Fruit fly (Drosophila melanogaster): Measurements from ENCODE around the gene CG13901.
A peak's percentile ranks its signal among the peaks of the same experiment; 100 is the strongest.

CG13901 gene

DNA sequence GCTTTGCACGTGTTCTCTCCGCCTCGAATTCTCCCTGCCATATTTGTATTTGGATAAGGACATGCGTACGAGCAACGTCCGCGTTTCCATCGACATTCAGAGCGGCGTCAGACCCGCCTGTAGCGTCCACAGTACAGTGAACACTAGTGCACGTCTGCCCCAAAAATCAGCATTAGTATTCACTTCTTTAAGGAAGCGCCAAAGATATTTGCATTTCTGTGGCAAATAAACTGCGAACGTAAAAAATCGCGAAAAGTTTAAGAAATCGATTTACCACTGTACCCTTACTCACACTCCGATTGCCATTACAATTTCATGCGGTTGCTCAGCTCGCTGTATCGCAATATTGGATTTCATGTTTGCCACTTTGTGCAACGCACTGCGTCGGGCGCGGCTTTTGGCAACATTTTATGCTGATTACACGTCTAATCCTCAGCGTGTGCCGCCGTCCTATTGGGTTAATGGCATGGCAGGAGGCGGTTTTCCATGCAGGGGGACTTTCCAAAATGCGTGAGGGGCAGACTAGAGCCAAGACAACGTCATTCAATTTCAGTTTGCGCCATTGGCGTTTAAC lies 34.8 kb downstream of the CG13901 start (continued):
- peak; percentile 74 for TF ChIP-seq Mes4 (GFP tag; optimal IDR thresholded peaks at IDR 0.05)
- no peak for TF ChIP-seq cad (GFP tag; optimal IDR thresholded peaks at IDR 0.05)
- peak; percentile 82 for TF ChIP-seq CG8290 (GFP tag; optimal IDR thresholded peaks at IDR 0.05)
- peak; percentile 25 to 98 for TF ChIP-seq CG8290 (tag; optimal IDR thresholded peaks at IDR 0.05)
- peak; percentile 67; the same call in 1 of the 2 replicates for TF ChIP-seq cas (GFP tag; IDR thresholded peaks at IDR 0.05)
- TF ChIP-seq lov (optimal IDR thresholded peaks at IDR 0.05), result no peak
- peak; percentile 93 for TF ChIP-seq lov (GFP tag; IDR thresholded peaks at IDR 0.05)
- no peak for TF ChIP-seq D (optimal IDR thresholded peaks at IDR 0.05)
- peak; percentile 79 for TF ChIP-seq D (GFP tag; optimal IDR thresholded peaks at IDR 0.05)
- TF ChIP-seq Aef1 (GFP tag; IDR thresholded peaks at IDR 0.05), result peak; percentile 90
- peak; percentile 80 for TF ChIP-seq Hr3 (GFP tag; optimal IDR thresholded peaks at IDR 0.05)
- peak; percentile 67 for TF ChIP-seq nau (GFP tag; optimal IDR thresholded peaks at IDR 0.05)
- peak; percentile 85 for TF ChIP-seq CG2712 (tag; optimal IDR thresholded peaks at IDR 0.05)
- peak; percentile 59; the same call in 1 of the 2 replicates for TF ChIP-seq E2f2 (GFP tag; IDR thresholded peaks at IDR 0.05)
- peak; percentile 87 for TF ChIP-seq slp2 (GFP tag; optimal IDR thresholded peaks at IDR 0.05)
- TF ChIP-seq CG10959 (GFP tag; IDR thresholded peaks at IDR 0.05), result peak; percentile 92
- peak; percentile 91 for TF ChIP-seq Hsf (GFP tag; optimal IDR thresholded peaks at IDR 0.05)
- no peak for TF ChIP-seq Sin3A (optimal IDR thresholded peaks at IDR 0.05)
- TF ChIP-seq so (GFP tag; IDR thresholded peaks at IDR 0.05), result peak; percentile 91
- TF ChIP-seq row (GFP tag; IDR thresholded peaks at IDR 0.05), result peak; percentile 96
- no peak for TF ChIP-seq HLH4C (GFP tag; IDR thresholded peaks at IDR 0.05; ENCODE audit: partially characterized antibody)
- no peak for TF ChIP-seq br (optimal IDR thresholded peaks at IDR 0.05)
- peak; percentile 88 for TF ChIP-seq CG1024 (GFP tag; IDR thresholded peaks at IDR 0.05)
- no peak for TF ChIP-seq gfzf (GFP tag; optimal IDR thresholded peaks at IDR 0.05)
- peak; percentile 69 for TF ChIP-seq CG10267 (tag; optimal IDR thresholded peaks at IDR 0.05)
- peak; percentile 33; the same call in 1 of the 2 replicates for TF ChIP-seq Dip2 (GFP tag; IDR thresholded peaks at IDR 0.05)
- peak; percentile 57 for TF ChIP-seq Spps (tag; optimal IDR thresholded peaks at IDR 0.05)
- TF ChIP-seq gem (tag; optimal IDR thresholded peaks at IDR 0.05), result peak; percentile 91
- TF ChIP-seq ewg (GFP tag; optimal IDR thresholded peaks at IDR 0.05), result peak; percentile 93
- TF ChIP-seq CG34376 (GFP tag; optimal IDR thresholded peaks at IDR 0.05), result peak; percentile 80
- no peak for TF ChIP-seq z (GFP tag; IDR thresholded peaks at IDR 0.05)
- peak; percentile 84 for TF ChIP-seq CG6272 (GFP tag; IDR thresholded peaks at IDR 0.05)
- TF ChIP-seq Trl (optimal IDR thresholded peaks at IDR 0.05), result no peak
- peak; percentile 87 for TF ChIP-seq Trl (GFP tag; optimal IDR thresholded peaks at IDR 0.05)
- peak; percentile 77 for TF ChIP-seq CG4424 (GFP tag; optimal IDR thresholded peaks at IDR 0.05)
- TF ChIP-seq Abd-B (GFP tag; optimal IDR thresholded peaks at IDR 0.05), result peak; percentile 81
- peak; percentile 82 for TF ChIP-seq Dip3 (GFP tag; optimal IDR thresholded peaks at IDR 0.05)
- TF ChIP-seq her (GFP tag; optimal IDR thresholded peaks at IDR 0.05), result peak; percentile 92
- TF ChIP-seq CG11695 (GFP tag; IDR thresholded peaks at IDR 0.05), result peak; percentile 92
- TF ChIP-seq gcm2 (GFP tag; optimal IDR thresholded peaks at IDR 0.05), result peak; percentile 78
- TF ChIP-seq CG4360 (GFP tag; IDR thresholded peaks at IDR 0.05), result peak; percentile 71
- TF ChIP-seq Usf (GFP tag; optimal IDR thresholded peaks at IDR 0.05), result peak; percentile 58
- peak; percentile 76 for TF ChIP-seq CG12155 (GFP tag; optimal IDR thresholded peaks at IDR 0.05)
- TF ChIP-seq CG17568 (GFP tag; optimal IDR thresholded peaks at IDR 0.05), result peak; percentile 72
- TF ChIP-seq HLH3B (GFP tag; IDR thresholded peaks at IDR 0.05), result peak; percentile 94
- peak; percentile 91 for TF ChIP-seq CG6689 (GFP tag; IDR thresholded peaks at IDR 0.05)
- TF ChIP-seq usp (GFP tag; optimal IDR thresholded peaks at IDR 0.05), result no peak
- peak; percentile 60 for TF ChIP-seq CG5180 (GFP tag; optimal IDR thresholded peaks at IDR 0.05)
- peak; percentile 63 for TF ChIP-seq al (GFP tag; IDR thresholded peaks at IDR 0.05)
- TF ChIP-seq Optix (GFP tag; IDR thresholded peaks at IDR 0.05), result peak; percentile 94
- peak; percentile 87 for TF ChIP-seq CG15269 (tag; optimal IDR thresholded peaks at IDR 0.05)
- no peak for TF ChIP-seq ato (GFP tag; IDR thresholded peaks at IDR 0.05; ENCODE audit: partially characterized antibody)
- TF ChIP-seq CG13287 (GFP tag; IDR thresholded peaks at IDR 0.05; ENCODE audit: partially characterized antibody), result no peak

Data from whole organism, embryonic.